Worm (Caenorhabditis elegans): Measurements from ENCODE around the gene K04G11.1.

DNA sequence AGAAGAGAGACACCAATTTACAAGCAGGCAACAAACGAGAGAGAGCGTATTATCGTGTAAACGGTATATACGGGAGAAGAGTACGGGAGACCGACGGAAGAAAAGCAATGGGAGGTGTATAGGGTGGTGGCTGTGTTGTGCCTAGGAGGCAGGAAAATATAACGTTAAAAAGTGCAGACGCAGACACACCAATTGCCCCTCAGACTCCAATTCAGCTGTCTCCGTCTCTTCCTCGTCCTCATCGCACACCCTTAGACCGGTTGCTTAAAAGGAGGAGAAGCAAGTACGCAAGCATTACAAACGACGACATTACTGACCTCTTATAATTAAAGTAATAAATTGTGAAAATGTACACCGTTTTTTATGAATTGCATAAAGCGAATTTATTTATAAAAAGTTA is 22.9 kb upstream of the K04G11.1 start:
- TF ChIP-seq sptf-2 (GFP tag; optimal IDR thresholded peaks at IDR 0.05) (no peak), snpc-4 (GFP tag; optimal IDR thresholded peaks at IDR 0.05) (peak; percentile 7), snpc-4 (tag; optimal IDR thresholded peaks at IDR 0.05) (peak in 2 of 4 experiments; percentile 11 to 36), pbrm-1 (GFP tag; IDR thresholded peaks at IDR 0.05) (no peak; the same call in 1 of the 2 replicates)
